Worm (Caenorhabditis elegans) whole organism, early embryonic: Measurements from ENCODE around the gene H38K22.6.

Experiments used
- B0310.2 ChIP-seq: sonication (generic microtip); optimal IDR thresholded peaks from 2 replicates; lab custom pipeline; 2016; ENCODE audit warnings: mild to moderate bottlenecking, missing genetic modification characterization, missing compliant biosample characterization
- F13C5.2 ChIP-seq: sonication (generic microtip); optimal IDR thresholded peaks from 2 replicates; lab custom pipeline; 2017; ENCODE audit warnings: mild to moderate bottlenecking, missing genetic modification characterization, inconsistent platforms, missing compliant biosample characterization
- aly-1 ChIP-seq: sonication (generic microtip); optimal IDR thresholded peaks from 2 replicates; lab custom pipeline; 2016; ENCODE audit warnings: missing genetic modification characterization, missing compliant biosample characterization
- ama-1 ChIP-seq: fragments of 150-350 bp; optimal IDR thresholded peaks from 2 replicates; lab custom pipeline; 2014
- ceh-13 ChIP-seq: fragments of 200-800 bp; sonication (Bioruptor generic); optimal IDR thresholded peaks from 2 replicates; lab custom pipeline; 2018; ENCODE audit warnings: mild to moderate bottlenecking, missing genetic modification characterization, missing compliant biosample characterization
- ceh-36 ChIP-seq: sonication (generic microtip); optimal IDR thresholded peaks from 2 replicates; lab custom pipeline; 2016; ENCODE audit warnings: missing genetic modification characterization, inconsistent platforms, missing compliant biosample characterization
- ets-7 ChIP-seq: sonication (generic microtip); optimal IDR thresholded peaks from 2 replicates; lab custom pipeline; 2016; ENCODE audit warnings: missing genotype, missing genetic modification characterization, missing compliant biosample characterization
- flt-1 ChIP-seq: fragments of 200-800 bp; sonication (Bioruptor generic); IDR thresholded peaks from 2 replicates; pipeline ENCODE4 v1.3.6; 2022; ENCODE audit warnings: missing genetic modification characterization, missing compliant biosample characterization
- hmbx-1 ChIP-seq: sonication (generic microtip); optimal IDR thresholded peaks from 2 replicates; lab custom pipeline; 2016; ENCODE audit warnings: mild to moderate bottlenecking, missing genetic modification characterization, missing compliant biosample characterization
- hmg-4 ChIP-seq: fragments of 200-800 bp; sonication (Bioruptor generic); optimal IDR thresholded peaks from 2 replicates; lab custom pipeline; 2018; ENCODE audit warnings: mild to moderate bottlenecking, missing genetic modification characterization, missing compliant biosample characterization
- hnd-1 ChIP-seq: sonication (generic microtip); optimal IDR thresholded peaks from 2 replicates; lab custom pipeline; 2016; ENCODE audit warnings: missing genetic modification characterization, missing compliant biosample characterization
- pes-1 ChIP-seq: fragments of 200-800 bp; sonication (Bioruptor generic); IDR thresholded peaks from 2 replicates; pipeline ENCODE4 v1.3.6; 2022; ENCODE audit warnings: missing genetic modification reagents, missing genetic modification characterization, missing compliant biosample characterization
- scrt-1 ChIP-seq: fragments of 200-800 bp; sonication (Bioruptor generic); IDR thresholded peaks from 2 replicates; pipeline ENCODE4 v1.3.6; 2022; ENCODE audit warnings: missing genetic modification characterization, missing compliant biosample characterization
- sea-1 ChIP-seq: fragments of 200-800 bp; sonication (Bioruptor generic); conservative IDR thresholded peaks from 2 replicates; pipeline ENCODE4 v1.3.6; 2022; ENCODE audit warnings: missing genetic modification characterization, missing compliant biosample characterization
- tbx-11 ChIP-seq: fragments of 200-800 bp; sonication (Bioruptor generic); IDR thresholded peaks from 2 replicates; pipeline ENCODE4 v1.3.6; 2022; ENCODE audit warnings: missing genetic modification characterization, missing compliant biosample characterization
- tbx-37 ChIP-seq: fragments of 200-800 bp; sonication (Bioruptor generic); conservative IDR thresholded peaks from 2 replicates; pipeline ENCODE4 v1.3.6; 2022; ENCODE audit warnings: missing genetic modification reagents, missing genetic modification characterization, missing compliant biosample characterization
- tra-4 ChIP-seq: sonication (generic microtip); optimal IDR thresholded peaks from 2 replicates; lab custom pipeline; 2017; ENCODE audit warnings: missing genetic modification characterization, missing compliant biosample characterization

Gene H38K22.6

DNA sequence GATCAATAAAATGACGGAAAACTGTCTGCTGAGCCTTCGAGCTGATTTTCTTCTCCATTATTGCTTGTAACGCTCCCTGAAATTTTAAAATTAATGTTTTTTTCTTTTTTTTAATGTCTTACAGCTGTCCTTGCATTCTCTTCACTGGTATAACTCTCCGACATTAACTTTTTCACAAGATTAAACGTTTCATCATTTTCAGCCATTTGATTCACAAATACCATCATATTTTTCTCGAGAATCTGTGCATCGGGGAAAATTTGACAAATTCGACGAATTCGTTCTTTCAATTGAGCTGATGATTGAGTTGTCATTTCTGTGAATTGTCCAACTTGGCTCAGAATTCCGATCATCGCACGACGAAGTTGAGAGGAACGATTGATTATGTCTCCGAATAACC, 10.9 kb upstream of the H38K22.6 start:
- TF ChIP-seq scrt-1 (GFP tag; lab: Robert Waterston, UW): no peak
- no peak for TF ChIP-seq hnd-1 (tag; lab: Kevin White, UChicago)
- no peak for TF ChIP-seq ets-7 (tag; lab: Kevin White, UChicago)
- no peak for TF ChIP-seq ceh-13
- no peak for TF ChIP-seq tbx-37 (GFP tag; lab: Robert Waterston, UW)
- no peak for TF ChIP-seq hmg-4 (GFP tag; lab: Kevin White, UChicago)
- TF ChIP-seq tbx-11 (GFP tag; lab: Robert Waterston, UW): no peak
- TF ChIP-seq tra-4 (tag; lab: Kevin White, UChicago): no peak
- TF ChIP-seq flt-1 (GFP tag; lab: Robert Waterston, UW): no peak
- no peak for TF ChIP-seq ama-1
- TF ChIP-seq B0310.2: no peak
- no peak for TF ChIP-seq pes-1 (GFP tag; lab: Robert Waterston, UW)
- TF ChIP-seq hmbx-1 (tag; lab: Kevin White, UChicago): no peak
- no peak for TF ChIP-seq sea-1 (GFP tag; lab: Robert Waterston, UW)
- TF ChIP-seq ceh-36 (tag; lab: Kevin White, UChicago): no peak
- TF ChIP-seq F13C5.2 (tag; lab: Kevin White, UChicago): no peak

DNA sequence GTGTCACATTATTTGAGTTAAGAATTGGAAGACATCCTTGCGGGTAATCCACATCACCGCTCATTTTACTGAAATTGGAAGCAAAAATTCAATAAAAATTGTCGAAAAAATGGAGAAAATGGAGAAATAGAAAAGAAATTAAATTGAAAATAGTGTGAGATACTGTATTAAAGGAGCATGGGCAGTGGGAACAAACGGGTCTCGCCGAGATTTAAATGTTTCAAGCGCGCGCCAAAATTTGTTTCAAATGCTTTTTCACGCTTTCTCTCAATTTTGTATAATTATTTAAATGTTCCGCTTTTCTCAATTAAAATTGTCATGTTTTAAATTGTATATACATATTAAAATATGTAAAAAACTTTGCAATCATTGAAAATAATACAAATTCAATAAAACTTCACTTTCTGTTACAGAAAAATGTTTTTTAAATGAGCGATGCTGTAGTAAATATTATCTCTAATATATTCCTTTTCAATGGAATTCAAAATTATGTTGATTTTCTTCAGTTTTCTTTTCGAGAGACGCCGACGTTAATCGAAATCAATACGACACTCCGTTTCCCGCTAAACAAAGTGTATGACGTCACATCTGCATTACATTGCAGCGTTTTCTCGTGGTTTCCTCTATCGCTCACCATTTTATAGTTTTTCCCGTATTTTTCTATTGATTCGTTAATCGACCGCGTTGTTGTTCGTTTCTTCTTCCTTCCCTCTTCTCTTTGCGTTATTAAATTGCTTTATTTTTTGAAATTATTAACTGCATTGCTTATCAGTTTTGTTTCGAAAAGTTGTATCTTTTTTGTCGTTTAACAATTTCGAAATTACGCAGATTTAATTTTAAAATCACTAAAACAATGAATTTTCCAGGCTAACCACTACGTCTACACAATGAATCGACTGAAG, 6.9 kb upstream of the H38K22.6 start, which contains the start of the genes evl-14 and dcn-1:
evl-14 (minus strand) TSS at position 68 of the 902 bp plus-strand sequence.
dcn-1 (plus strand) TSS at position 852 of the 902 bp plus-strand sequence.
- TF ChIP-seq hnd-1 (tag; lab: Kevin White, UChicago): no peak

DNA sequence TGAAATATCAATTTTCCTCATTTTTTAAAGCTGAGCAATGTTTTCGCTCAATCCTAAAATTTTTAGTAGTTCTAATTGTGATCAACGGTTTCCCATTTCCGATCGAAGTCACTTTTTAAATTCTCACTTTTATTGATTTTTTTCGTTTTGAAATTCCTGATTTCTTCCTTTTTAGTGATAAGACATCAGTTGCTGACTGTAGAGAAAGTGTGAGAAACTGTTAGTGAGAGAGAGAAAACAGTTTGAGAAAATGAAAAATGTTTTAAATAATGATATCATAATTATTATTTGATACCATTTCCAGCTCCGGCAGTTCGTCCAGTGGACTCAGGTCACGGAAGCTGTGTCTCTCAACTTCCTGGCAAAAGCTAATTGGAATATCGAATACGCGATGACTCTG, 5.7 kb upstream of the H38K22.6 start:
- TF ChIP-seq hmg-4 (GFP tag; lab: Kevin White, UChicago) (no peak), ama-1 (no peak), scrt-1 (GFP tag; lab: Robert Waterston, UW) (no peak), pes-1 (GFP tag; lab: Robert Waterston, UW) (no peak), tra-4 (tag; lab: Kevin White, UChicago) (no peak), F13C5.2 (tag; lab: Kevin White, UChicago) (no peak), tbx-37 (GFP tag; lab: Robert Waterston, UW) (no peak)

DNA sequence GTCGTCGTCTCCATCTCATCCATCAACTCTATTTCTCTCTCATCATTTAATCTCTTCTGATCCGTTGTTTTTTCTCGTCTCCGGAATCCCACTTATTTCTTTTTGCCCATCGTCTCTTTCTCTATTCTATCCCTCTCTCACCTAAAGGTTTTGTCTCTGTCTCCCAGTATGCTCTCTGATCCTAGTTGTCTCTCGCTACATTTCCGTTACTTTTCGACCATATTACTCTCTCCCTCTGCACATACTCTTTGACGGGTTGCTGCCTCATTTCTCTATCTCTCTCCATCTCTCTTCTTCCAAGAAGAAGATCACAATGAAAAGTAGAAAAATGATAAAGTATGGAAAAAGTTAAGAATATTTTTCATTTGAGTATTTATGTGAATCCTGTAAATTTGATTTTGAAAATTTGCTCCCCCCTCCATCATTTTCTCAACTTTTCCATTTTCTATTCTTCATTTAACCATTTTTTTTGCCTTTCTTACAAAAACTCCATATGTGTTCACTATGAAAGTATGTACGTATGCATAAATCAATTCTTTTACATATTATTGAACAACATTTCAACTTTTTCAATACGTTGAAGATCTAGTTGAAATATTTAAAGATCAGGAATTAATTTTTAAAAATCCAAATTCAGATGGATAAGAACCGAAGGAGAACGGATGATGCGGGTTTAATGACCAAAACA, 3.0 kb upstream of the H38K22.6 start, which contains the start of gene tag-131:
tag-131 (plus strand) TSS at position 638 of the 688 bp plus-strand sequence.
- TF ChIP-seq sea-1 (GFP tag; lab: Robert Waterston, UW) (no peak), scrt-1 (GFP tag; lab: Robert Waterston, UW) (no peak), aly-1 (tag; lab: Kevin White, UChicago) (no peak), pes-1 (GFP tag; lab: Robert Waterston, UW) (no peak), tbx-37 (GFP tag; lab: Robert Waterston, UW) (no peak), ceh-13 (no peak), hmbx-1 (tag; lab: Kevin White, UChicago) (no peak), B0310.2 (no peak), tra-4 (tag; lab: Kevin White, UChicago) (no peak), ets-7 (tag; lab: Kevin White, UChicago) (no peak)

DNA sequence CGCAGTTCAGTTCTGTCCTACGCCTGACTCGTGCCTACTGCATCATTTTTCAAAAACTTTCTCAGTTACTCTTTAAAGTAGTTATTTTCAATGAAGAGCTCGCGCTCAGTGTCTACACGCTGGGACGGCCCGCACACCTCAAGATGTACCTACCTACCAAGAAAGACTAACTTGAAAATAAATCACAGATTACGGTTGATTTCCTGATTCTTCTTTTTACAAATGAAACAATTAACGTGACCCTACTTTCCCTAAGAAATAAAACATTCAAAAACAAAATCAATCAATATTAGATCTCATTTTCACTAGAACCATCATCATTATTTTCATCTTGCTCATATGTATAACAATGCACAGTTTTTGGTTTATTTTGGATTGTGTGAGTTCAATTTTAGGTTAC, 1.2 kb downstream of the H38K22.6 start, which contains the start of gene H38K22.7:
H38K22.7 (plus strand) TSS at position 301 of the 400 bp plus-strand sequence.
- TF ChIP-seq hmg-4 (GFP tag; lab: Kevin White, UChicago): no peak
- TF ChIP-seq tbx-11 (GFP tag; lab: Robert Waterston, UW): no peak
- TF ChIP-seq ceh-36 (tag; lab: Kevin White, UChicago): no peak
- no peak for TF ChIP-seq F13C5.2 (tag; lab: Kevin White, UChicago)
- no peak for TF ChIP-seq tra-4 (tag; lab: Kevin White, UChicago)
- no peak for TF ChIP-seq ama-1
- no peak for TF ChIP-seq ets-7 (tag; lab: Kevin White, UChicago)
- no peak for TF ChIP-seq scrt-1 (GFP tag; lab: Robert Waterston, UW)
- no peak for TF ChIP-seq B0310.2
- no peak for TF ChIP-seq aly-1 (tag; lab: Kevin White, UChicago)
- TF ChIP-seq pes-1 (GFP tag; lab: Robert Waterston, UW): no peak
- no peak for TF ChIP-seq ceh-13
- TF ChIP-seq tbx-37 (GFP tag; lab: Robert Waterston, UW): no peak
- no peak for TF ChIP-seq sea-1 (GFP tag; lab: Robert Waterston, UW)
- TF ChIP-seq hmbx-1 (tag; lab: Kevin White, UChicago): no peak
- TF ChIP-seq flt-1 (GFP tag; lab: Robert Waterston, UW): no peak
- no peak for TF ChIP-seq hnd-1 (tag; lab: Kevin White, UChicago)

DNA sequence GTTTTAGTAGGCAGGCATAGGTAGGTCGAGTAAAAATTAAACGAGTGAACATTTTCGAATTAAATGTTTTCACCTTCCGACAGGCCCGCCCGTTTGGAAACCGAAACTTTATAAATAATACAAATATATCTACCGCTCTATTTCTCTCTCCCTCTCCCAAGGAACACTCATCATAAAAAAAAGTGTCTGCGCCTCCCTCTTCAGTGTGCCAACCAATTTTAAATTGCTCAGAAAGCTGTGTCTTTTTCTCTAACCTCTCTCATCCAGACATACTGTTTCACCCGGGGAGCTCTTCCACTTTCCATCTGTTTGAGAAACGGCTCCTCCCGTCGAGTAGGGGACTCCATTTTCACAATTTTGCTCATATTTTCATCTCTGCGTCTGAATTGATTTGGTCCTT, 2.9 kb downstream of the H38K22.6 start:
- no peak for TF ChIP-seq B0310.2
- TF ChIP-seq hnd-1 (tag; lab: Kevin White, UChicago): no peak
- no peak for TF ChIP-seq ets-7 (tag; lab: Kevin White, UChicago)
- no peak for TF ChIP-seq tbx-37 (GFP tag; lab: Robert Waterston, UW)
- no peak for TF ChIP-seq pes-1 (GFP tag; lab: Robert Waterston, UW)
- no peak for TF ChIP-seq ama-1
- TF ChIP-seq flt-1 (GFP tag; lab: Robert Waterston, UW): no peak
- TF ChIP-seq ceh-13: no peak
- TF ChIP-seq ceh-36 (tag; lab: Kevin White, UChicago): no peak
- TF ChIP-seq hmbx-1 (tag; lab: Kevin White, UChicago): no peak
- TF ChIP-seq aly-1 (tag; lab: Kevin White, UChicago): no peak
- no peak for TF ChIP-seq scrt-1 (GFP tag; lab: Robert Waterston, UW)
- TF ChIP-seq hmg-4 (GFP tag; lab: Kevin White, UChicago): no peak
- TF ChIP-seq F13C5.2 (tag; lab: Kevin White, UChicago): no peak
- TF ChIP-seq tra-4 (tag; lab: Kevin White, UChicago): no peak
